Fruit fly (Drosophila melanogaster) Kc167 (cell line): Measurements from ENCODE around the gene CG34180.

ENCODE experiments used
- Myc ChIP-seq: fragments of >200 bp; optimal IDR thresholded peaks from 2 replicates; lab custom pipeline; 2017; ENCODE audit warnings: missing external identifiers
- Sin3A ChIP-seq: fragments of >200 bp; optimal IDR thresholded peaks from 2 replicates; lab custom pipeline; 2018; ENCODE audit warnings: missing external identifiers
- h ChIP-seq: fragments of >200 bp; optimal IDR thresholded peaks from 3 replicates; lab custom pipeline; 2018; ENCODE audit warnings: missing external identifiers
- insv ChIP-seq: fragments of >200 bp; optimal IDR thresholded peaks from 3 replicates; lab custom pipeline; 2018; ENCODE audit warnings: missing external identifiers
- psq ChIP-seq: fragments of >200 bp; optimal IDR thresholded peaks from 2 replicates; lab custom pipeline; 2017; ENCODE audit warnings: missing external identifiers
- ttk ChIP-seq: sonication (Bioruptor generic); optimal IDR thresholded peaks from 2 replicates; lab custom pipeline; 2017; ENCODE audit warnings: missing external identifiers

Gene CG34180

dm6 chr2L:6036710-6037109, 23.6 kb upstream of the CG34180 start, which contains the start of gene mtm:
TSS of gene mtm (minus strand) at chr2L:6037015.
- TF ChIP-seq ttk (lab: Kevin White, UChicago) (no peak), insv (lab: Kevin White, UChicago) (no peak), Myc (lab: Kevin White, UChicago) (no peak), Sin3A (lab: Kevin White, UChicago) (no peak)

dm6 chr2L:6037830-6038229, 22.5 kb upstream of the CG34180 start, which contains the start of the genes CG9117 and CG31643:
TSS of gene CG9117 (minus strand) at chr2L:6037902.
TSS of gene CG31643 (plus strand) at chr2L:6038117.
- no peak for TF ChIP-seq h (lab: Kevin White, UChicago)
- TF ChIP-seq ttk (lab: Kevin White, UChicago), result no peak
- no peak for TF ChIP-seq psq (lab: Kevin White, UChicago)
- TF ChIP-seq Myc (lab: Kevin White, UChicago), result no peak
- no peak for TF ChIP-seq insv (lab: Kevin White, UChicago)
- no peak for TF ChIP-seq Sin3A (lab: Kevin White, UChicago)

- TF ChIP-seq Myc (lab: Kevin White, UChicago) (no peak), ttk (lab: Kevin White, UChicago) (no peak), insv (lab: Kevin White, UChicago) (no peak), Sin3A (lab: Kevin White, UChicago) (no peak), h (lab: Kevin White, UChicago) (no peak), psq (lab: Kevin White, UChicago) (no peak)
Observed at dm6 chr2L:6045484-6045883, 14.8 kb upstream of the CG34180 start.

- TF ChIP-seq ttk (lab: Kevin White, UChicago) (no peak), insv (lab: Kevin White, UChicago) (no peak), h (lab: Kevin White, UChicago) (no peak), psq (lab: Kevin White, UChicago) (no peak), Sin3A (lab: Kevin White, UChicago) (no peak), Myc (lab: Kevin White, UChicago) (no peak)
Observed at dm6 chr2L:6045972-6046718, 14.2 kb upstream of the CG34180 start, which contains the start of gene Pfas. TSS of gene Pfas (minus strand) at chr2L:6046050.

dm6 chr2L:6046865-6047264, 13.4 kb upstream of the CG34180 start:
- TF ChIP-seq ttk (lab: Kevin White, UChicago), result no peak
- no peak for TF ChIP-seq psq (lab: Kevin White, UChicago)
- no peak for TF ChIP-seq Sin3A (lab: Kevin White, UChicago)
- TF ChIP-seq h (lab: Kevin White, UChicago), result no peak
- TF ChIP-seq insv (lab: Kevin White, UChicago), result no peak
- no peak for TF ChIP-seq Myc (lab: Kevin White, UChicago)

- no peak for TF ChIP-seq insv (lab: Kevin White, UChicago)
- no peak for TF ChIP-seq Myc (lab: Kevin White, UChicago)
- TF ChIP-seq h (lab: Kevin White, UChicago), result no peak
- TF ChIP-seq Sin3A (lab: Kevin White, UChicago), result no peak
- no peak for TF ChIP-seq ttk (lab: Kevin White, UChicago)
- TF ChIP-seq psq (lab: Kevin White, UChicago), result no peak
Observed at dm6 chr2L:6047528-6048160, 12.7 kb upstream of the CG34180 start, which contains the start of gene IPIP. TSS of gene IPIP (plus strand) at chr2L:6048002.

dm6 chr2L:6048542-6048941, 11.8 kb upstream of the CG34180 start, which contains the start of the genes CG34179 and slmo:
TSS of gene CG34179 (minus strand) at chr2L:6048706.
TSS of gene slmo (minus strand) at chr2L:6048706.
- no peak for TF ChIP-seq insv (lab: Kevin White, UChicago)
- TF ChIP-seq h (lab: Kevin White, UChicago), result no peak
- no peak for TF ChIP-seq psq (lab: Kevin White, UChicago)
- no peak for TF ChIP-seq ttk (lab: Kevin White, UChicago)
- TF ChIP-seq Sin3A (lab: Kevin White, UChicago), result no peak
- TF ChIP-seq Myc (lab: Kevin White, UChicago), result no peak

- TF ChIP-seq h (lab: Kevin White, UChicago) (no peak), Myc (lab: Kevin White, UChicago) (no peak), psq (lab: Kevin White, UChicago) (no peak), Sin3A (lab: Kevin White, UChicago) (no peak), ttk (lab: Kevin White, UChicago) (no peak)
Observed at dm6 chr2L:6050575-6050974, 9.7 kb upstream of the CG34180 start, which contains the start of gene CG9135. TSS of gene CG9135 (plus strand) at chr2L:6050800.

dm6 chr2L:6051212-6051621, 9.1 kb upstream of the CG34180 start:
- TF ChIP-seq Sin3A (lab: Kevin White, UChicago) (no peak), ttk (lab: Kevin White, UChicago) (no peak), h (lab: Kevin White, UChicago) (no peak), psq (lab: Kevin White, UChicago) (no peak), Myc (lab: Kevin White, UChicago) (no peak), insv (lab: Kevin White, UChicago) (no peak)

- no peak for TF ChIP-seq Myc (lab: Kevin White, UChicago)
- no peak for TF ChIP-seq Sin3A (lab: Kevin White, UChicago)
- TF ChIP-seq h (lab: Kevin White, UChicago), result no peak
- TF ChIP-seq insv (lab: Kevin White, UChicago), result no peak
- TF ChIP-seq psq (lab: Kevin White, UChicago), result no peak
- no peak for TF ChIP-seq ttk (lab: Kevin White, UChicago)
Observed at dm6 chr2L:6053874-6054469, 6.3 kb upstream of the CG34180 start, which contains the start of gene CG13995. TSS of gene CG13995 (plus strand) at chr2L:6054302.
